Fruit fly (Drosophila melanogaster) whole organism, embryonic: ENCODE results near the gene nesd.

Source experiments
- BtbVII ChIP-seq: fragments of 200-800 bp; sonication (Bioruptor generic); optimal IDR thresholded peaks from 3 replicates; lab custom pipeline; 2017; ENCODE audit warnings: missing biosample characterization, mild to moderate bottlenecking, missing genetic modification characterization
- CG10431 ChIP-seq: fragments of 200-800 bp; sonication (Bioruptor generic); optimal IDR thresholded peaks from 3 replicates; lab custom pipeline; 2018; ENCODE audit warnings: missing biosample characterization, mild to moderate bottlenecking, missing genetic modification characterization
- CG12744 ChIP-seq: fragments of 200-800 bp; sonication (Bioruptor generic); optimal IDR thresholded peaks from 2 replicates; lab custom pipeline; 2016; ENCODE audit warnings: missing biosample characterization, missing genetic modification characterization
- CG15269 ChIP-seq: fragments of 200-800 bp; sonication (Bioruptor generic); optimal IDR thresholded peaks from 2 replicates; lab custom pipeline; 2018; ENCODE audit warnings: missing biosample characterization, mild to moderate bottlenecking, missing genetic modification characterization, moderate library complexity
- CG15514 ChIP-seq: fragments of 200-800 bp; sonication (Bioruptor generic); optimal IDR thresholded peaks from 3 replicates; lab custom pipeline; 2017; ENCODE audit warnings: missing biosample characterization, missing genetic modification characterization, mild to moderate bottlenecking, moderate library complexity, missing genetic modification reagents
- CG16815 ChIP-seq: fragments of 200-800 bp; sonication (Bioruptor generic); optimal IDR thresholded peaks from 3 replicates; lab custom pipeline; 2017; ENCODE audit warnings: missing biosample characterization, mild to moderate bottlenecking, missing genetic modification characterization
- CG18619 ChIP-seq: fragments of 200-800 bp; sonication (Bioruptor generic); optimal IDR thresholded peaks from 3 replicates; lab custom pipeline; 2017; ENCODE audit warnings: missing biosample characterization, mild to moderate bottlenecking, missing genetic modification characterization
- CG2116 ChIP-seq: fragments of 200-800 bp; sonication (Bioruptor generic); optimal IDR thresholded peaks from 3 replicates; lab custom pipeline; 2018; ENCODE audit warnings: missing biosample characterization, mild to moderate bottlenecking, missing genetic modification characterization
- CG30020 ChIP-seq: fragments of 200-800 bp; optimal IDR thresholded peaks from 2 replicates; lab custom pipeline; 2019; ENCODE audit warnings: missing biosample characterization, mild to moderate bottlenecking, missing genetic modification characterization, moderate library complexity
- CG33213 ChIP-seq: fragments of 200-800 bp; sonication (Bioruptor generic); optimal IDR thresholded peaks from 3 replicates; lab custom pipeline; 2016; ENCODE audit warnings: missing biosample characterization, missing genetic modification characterization
- CG33557 ChIP-seq: fragments of 200-800 bp; sonication (Bioruptor generic); optimal IDR thresholded peaks from 2 replicates; lab custom pipeline; 2019; ENCODE audit warnings: missing biosample characterization, mild to moderate bottlenecking, missing genetic modification characterization, moderate library complexity
- CG3726 ChIP-seq: fragments of 200-800 bp; sonication (Bioruptor generic); IDR thresholded peaks from 3 replicates; pipeline ENCODE4, ENCODE4 v1.3.6; 2022; ENCODE audit warnings: missing biosample characterization, missing genetic modification characterization
- CG3838 ChIP-seq: fragments of 200-800 bp; sonication (Bioruptor generic); optimal IDR thresholded peaks from 3 replicates; lab custom pipeline; 2016; ENCODE audit warnings: missing biosample characterization, missing genetic modification characterization
- CG3995 ChIP-seq: fragments of 200-800 bp; sonication (Bioruptor generic); optimal IDR thresholded peaks from 3 replicates; lab custom pipeline; 2016; ENCODE audit warnings: missing biosample characterization, missing genetic modification characterization
- CG42726 ChIP-seq: fragments of 200-800 bp; sonication (Bioruptor generic); IDR thresholded peaks from 2 replicates; pipeline ENCODE4 v1.3.6; 2022; ENCODE audit warnings: missing biosample characterization, missing genetic modification characterization; ENCODE audit not compliant: partially characterized antibody
- CG4854 ChIP-seq: fragments of 200-800 bp; sonication (Bioruptor generic); optimal IDR thresholded peaks from 2 replicates; lab custom pipeline; 2016; ENCODE audit warnings: missing biosample characterization, missing genetic modification characterization, inconsistent platforms
- CG6813 ChIP-seq: fragments of 200-800 bp; sonication (Bioruptor generic); optimal IDR thresholded peaks from 2 replicates; lab custom pipeline; 2017; ENCODE audit warnings: missing biosample characterization, missing genetic modification characterization, mild to moderate bottlenecking, moderate library complexity, missing genetic modification reagents
- CG7786 ChIP-seq: fragments of 200-800 bp; sonication (Bioruptor generic); optimal IDR thresholded peaks from 2 replicates; lab custom pipeline; 2016; ENCODE audit warnings: missing biosample characterization, missing genetic modification characterization
- CG8290 ChIP-seq, 3 experiments: fragments of 200-800 bp; sonication (Bioruptor generic); optimal IDR thresholded peaks; 2 replicates each; lab custom pipeline; 2016 to 2019; ENCODE audit warnings: missing biosample characterization in 3 of 3, missing genetic modification characterization in 3 of 3, mild to moderate bottlenecking in 2 of 3, moderate library complexity in 1 of 3
- CG9437 ChIP-seq: fragments of 200-800 bp; sonication (Bioruptor generic); optimal IDR thresholded peaks from 2 replicates; lab custom pipeline; 2018; ENCODE audit warnings: missing biosample characterization, mild to moderate bottlenecking, missing genetic modification characterization
- Dip3 ChIP-seq: fragments of 200-800 bp; sonication (Bioruptor generic); optimal IDR thresholded peaks from 3 replicates; lab custom pipeline; 2016; ENCODE audit warnings: missing biosample characterization, missing genetic modification characterization
- Ets97D ChIP-seq: fragments of 200-800 bp; sonication (Bioruptor generic); optimal IDR thresholded peaks from 3 replicates; lab custom pipeline; 2016; ENCODE audit warnings: missing biosample characterization, missing genetic modification characterization
- Gsc ChIP-seq: fragments of 200-800 bp; sonication (Bioruptor generic); IDR thresholded peaks from 2 replicates; pipeline ENCODE4 v1.3.6; 2022; ENCODE audit warnings: missing biosample characterization, missing genetic modification characterization
- Hey ChIP-seq: fragments of 200-800 bp; sonication (Bioruptor generic); optimal IDR thresholded peaks from 3 replicates; lab custom pipeline; 2018; ENCODE audit warnings: missing biosample characterization, mild to moderate bottlenecking, missing genetic modification characterization
- Lhr ChIP-seq: fragments of 200-800 bp; sonication (Bioruptor generic); optimal IDR thresholded peaks from 3 replicates; lab custom pipeline; 2017; ENCODE audit warnings: mild to moderate bottlenecking, missing biosample characterization, missing genetic modification reagents, missing genetic modification characterization
- Mrtf ChIP-seq: fragments of 200-800 bp; sonication (Bioruptor generic); IDR thresholded peaks from 3 replicates; pipeline ENCODE4 v1.3.6; 2022; ENCODE audit warnings: missing biosample characterization, missing genetic modification characterization
- Oli ChIP-seq: fragments of 200-800 bp; sonication (Bioruptor generic); optimal IDR thresholded peaks from 2 replicates; lab custom pipeline; 2018; ENCODE audit warnings: missing biosample characterization, mild to moderate bottlenecking, missing genetic modification characterization, moderate library complexity
- Optix ChIP-seq: fragments of 200-800 bp; sonication (Bioruptor generic); IDR thresholded peaks from 3 replicates; pipeline ENCODE4 v1.3.6; 2022; ENCODE audit warnings: missing biosample characterization, missing genetic modification characterization
- Tbp ChIP-seq: fragments of >200 bp; optimal IDR thresholded peaks from 2 replicates; lab custom pipeline; 2018; ENCODE audit warnings: missing biosample characterization, missing genetic modification characterization
- abd-A ChIP-seq: fragments of 200-800 bp; sonication (Bioruptor generic); optimal IDR thresholded peaks from 3 replicates; lab custom pipeline; 2019; ENCODE audit warnings: missing biosample characterization, mild to moderate bottlenecking, missing genetic modification characterization, moderate library complexity
- ac ChIP-seq: fragments of 200-800 bp; sonication (Bioruptor generic); optimal IDR thresholded peaks from 3 replicates; lab custom pipeline; 2017; ENCODE audit warnings: missing biosample characterization, mild to moderate bottlenecking, missing genetic modification characterization
- caup ChIP-seq: fragments of 200-800 bp; sonication (Bioruptor generic); optimal IDR thresholded peaks from 3 replicates; lab custom pipeline; 2017; ENCODE audit warnings: missing biosample characterization, mild to moderate bottlenecking, missing genetic modification characterization, moderate library complexity; ENCODE audit not compliant: severe bottlenecking
- chm ChIP-seq: fragments of 200-800 bp; sonication (Bioruptor generic); IDR thresholded peaks from 2 replicates; pipeline ENCODE4 v1.3.6; 2022; ENCODE audit warnings: missing biosample characterization, missing genetic modification characterization
- disco-r ChIP-seq: fragments of 200-800 bp; sonication (Bioruptor generic); optimal IDR thresholded peaks from 2 replicates; lab custom pipeline; 2016; ENCODE audit warnings: missing biosample characterization, missing genetic modification characterization
- fd3F ChIP-seq: fragments of 200-800 bp; sonication (Bioruptor generic); optimal IDR thresholded peaks from 2 replicates; lab custom pipeline; 2018; ENCODE audit warnings: missing biosample characterization, mild to moderate bottlenecking, missing genetic modification characterization, moderate library complexity
- fru ChIP-seq: fragments of >200 bp; optimal IDR thresholded peaks from 2 replicates; lab custom pipeline; 2017
- gce ChIP-seq: fragments of 200-800 bp; sonication (Bioruptor generic); IDR thresholded peaks from 3 replicates; pipeline ENCODE4 v1.3.6; 2022; ENCODE audit warnings: missing biosample characterization, missing genetic modification characterization
- grau ChIP-seq: fragments of 200-800 bp; optimal IDR thresholded peaks from 3 replicates; lab custom pipeline; 2019; ENCODE audit warnings: missing biosample characterization, mild to moderate bottlenecking, missing genetic modification characterization, moderate library complexity
- gro ChIP-seq: fragments of 200-800 bp; sonication (Bioruptor generic); optimal IDR thresholded peaks from 2 replicates; lab custom pipeline; 2016; ENCODE audit warnings: missing biosample characterization, missing genetic modification characterization
- insv ChIP-seq, 2 experiments: fragments of 200-800 bp; sonication (Bioruptor generic); optimal IDR thresholded peaks; 3 replicates each; lab custom pipeline; 2016 to 2018; ENCODE audit warnings: missing biosample characterization in 2 of 2, missing genetic modification characterization in 2 of 2
- lbe ChIP-seq: fragments of 200-800 bp; sonication (Bioruptor generic); optimal IDR thresholded peaks from 2 replicates; lab custom pipeline; 2016; ENCODE audit warnings: missing biosample characterization, mild to moderate bottlenecking, missing genetic modification characterization
- lola ChIP-seq, 3 experiments: fragments of >200 bp in 2 of 3; fragments of 200-800 bp in 1 of 3; sonication (Bioruptor generic) in 1 of 3; optimal IDR thresholded peaks; 2 replicates each; lab custom pipeline; 2017 to 2019; ENCODE audit warnings: missing biosample characterization in 3 of 3, missing genetic modification characterization in 3 of 3, mild to moderate bottlenecking in 1 of 3, moderate library complexity in 1 of 3
- mld ChIP-seq: fragments of 200-800 bp; sonication (Bioruptor generic); IDR thresholded peaks from 3 replicates; pipeline ENCODE4 v1.3.6; 2022; ENCODE audit warnings: missing biosample characterization, missing genetic modification characterization; ENCODE audit not compliant: partially characterized antibody
- psq ChIP-seq: fragments of 200-800 bp; sonication (Bioruptor generic); optimal IDR thresholded peaks from 2 replicates; lab custom pipeline; 2017; ENCODE audit warnings: missing biosample characterization, missing genetic modification characterization
- run ChIP-seq: fragments of 200-800 bp; sonication (Bioruptor generic); optimal IDR thresholded peaks from 3 replicates; lab custom pipeline; 2018; ENCODE audit warnings: missing biosample characterization, mild to moderate bottlenecking, missing genetic modification characterization
- sima ChIP-seq: fragments of 200-800 bp; sonication (Bioruptor generic); optimal IDR thresholded peaks from 2 replicates; lab custom pipeline; 2016; ENCODE audit warnings: missing biosample characterization, missing genetic modification characterization
- slbo ChIP-seq: fragments of 200-800 bp; sonication (Bioruptor generic); IDR thresholded peaks from 2 replicates; pipeline ENCODE4 v1.3.6; 2022; ENCODE audit warnings: missing biosample characterization, missing genetic modification characterization
- slp2 ChIP-seq: fragments of 200-800 bp; sonication (Bioruptor generic); optimal IDR thresholded peaks from 2 replicates; lab custom pipeline; 2016; ENCODE audit warnings: missing biosample characterization, missing genetic modification characterization
- tll ChIP-seq, 2 experiments: fragments of 200-800 bp in 1 of 2; fragments of >200 bp in 1 of 2; sonication (Bioruptor generic) in 1 of 2; optimal IDR thresholded peaks; 2 replicates each; lab custom pipeline; 2017 to 2019; ENCODE audit warnings: missing biosample characterization in 2 of 2, missing genetic modification characterization in 2 of 2, mild to moderate bottlenecking in 1 of 2, moderate library complexity in 1 of 2
- tup ChIP-seq: fragments of 200-800 bp; sonication (Bioruptor generic); optimal IDR thresholded peaks from 2 replicates; lab custom pipeline; 2016; ENCODE audit warnings: missing biosample characterization, mild to moderate bottlenecking, missing genetic modification characterization, moderate library complexity
- usp ChIP-seq: fragments of >200 bp; optimal IDR thresholded peaks from 2 replicates; lab custom pipeline; 2017; ENCODE audit warnings: missing biosample characterization, missing genetic modification characterization

The nesd gene

DNA sequence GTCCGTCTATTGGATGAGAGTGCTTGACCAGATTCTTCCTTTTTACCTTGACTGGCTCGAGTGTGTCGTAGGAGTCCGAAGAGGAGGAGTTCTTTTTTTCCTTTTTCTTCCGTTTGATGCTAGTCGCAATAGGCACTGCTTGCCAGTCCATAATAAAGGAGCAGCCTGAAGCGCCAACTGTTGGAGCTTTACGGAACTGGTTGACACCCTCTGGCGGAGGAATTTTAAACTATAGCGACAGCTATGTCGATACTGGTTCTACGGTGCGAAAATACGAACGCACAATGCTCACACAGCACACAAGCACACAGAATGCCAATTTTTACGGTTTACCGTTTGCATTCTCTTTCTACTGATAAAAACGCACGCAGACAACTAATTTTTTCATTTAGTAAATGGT, 12.8 kb downstream of the nesd start (continued):
- TF ChIP-seq chm (no peak), BtbVII (GFP tag; lab: Kevin White, UChicago) (no peak), Ets97D (GFP tag; lab: Kevin White, UChicago) (no peak), CG4854 (no peak), CG30020 (tag; lab: Kevin White, UChicago) (no peak), fd3F (GFP tag; lab: Kevin White, UChicago) (no peak), Hey (tag; lab: Kevin White, UChicago) (no peak), disco-r (no peak), Gsc (no peak), usp (GFP tag; lab: Kevin White, UChicago) (no peak), sima (GFP tag; lab: Kevin White, UChicago) (no peak), CG12744 (GFP tag; lab: Kevin White, UChicago) (no peak), Oli (no peak), abd-A (no peak), tup (no peak), lola (GFP tag; optimal IDR thresholded peaks at IDR 0.05; lab: Kevin White, UChicago) (no peak), CG3726 (GFP tag; lab: Robert Waterston, UW) (no peak), CG8290 (GFP tag; optimal IDR thresholded peaks at IDR 0.05; lab: Kevin White, UChicago) (peak; percentile 58), CG8290 (tag; optimal IDR thresholded peaks at IDR 0.05; lab: Kevin White, UChicago) (peak in 1 of 2 experiments; percentile 53), CG18619 (GFP tag; lab: Kevin White, UChicago) (no peak), slbo (GFP tag; lab: Robert Waterston, UW) (peak; percentile 26; the same call in 1 of the 2 replicates), mld (GFP tag; lab: Robert Waterston, UW) (no peak), psq (GFP tag; lab: Kevin White, UChicago) (no peak), tll (GFP tag; optimal IDR thresholded peaks at IDR 0.05; lab: Kevin White, UChicago) (no peak), CG3838 (GFP tag; lab: Kevin White, UChicago) (no peak), CG7786 (GFP tag; lab: Kevin White, UChicago) (no peak), CG42726 (GFP tag; lab: Robert Waterston, UW) (no peak), CG15514 (peak; percentile 24), grau (tag; lab: Kevin White, UChicago) (no peak), CG3995 (GFP tag; lab: Kevin White, UChicago) (no peak), CG33213 (GFP tag; lab: Kevin White, UChicago) (no peak), insv (GFP tag; optimal IDR thresholded peaks at IDR 0.05; lab: Kevin White, UChicago) (no peak), lbe (GFP tag; lab: Kevin White, UChicago) (no peak), Optix (0 out of 3 replicates have a peak, but pooled peaks have one; percentile 25), ac (no peak), gce (no peak), CG6813 (GFP tag; lab: Kevin White, UChicago) (no peak), gro (GFP tag; lab: Kevin White, UChicago) (no peak), slp2 (GFP tag; lab: Kevin White, UChicago) (no peak), Tbp (GFP tag; lab: Kevin White, UChicago) (no peak), CG33557 (no peak), CG2116 (GFP tag; lab: Kevin White, UChicago) (no peak), CG15269 (tag; lab: Kevin White, UChicago) (no peak), caup (GFP tag; lab: Kevin White, UChicago) (no peak), CG16815 (no peak), run (no peak), CG9437 (GFP tag; lab: Kevin White, UChicago) (no peak), fru (lab: Kevin White, UChicago) (no peak), CG10431 (GFP tag; lab: Kevin White, UChicago) (no peak), Mrtf (GFP tag; lab: Robert Waterston, UW) (no peak), Dip3 (GFP tag; lab: Kevin White, UChicago) (no peak), Lhr (GFP tag; lab: Kevin White, UChicago) (peak; percentile 48)
